Worm (Caenorhabditis elegans) whole organism, young adult: ENCODE measurements around the gene F48F7.5.

Experiments
- B0019.2 ChIP-seq: fragments of 200-800 bp; sonication (Bioruptor generic); conservative IDR thresholded peaks from 2 replicates; pipeline ENCODE4 v1.3.6; 2022; ENCODE audit warnings: missing genetic modification reagents, missing genetic modification characterization, missing compliant biosample characterization
- C17E4.6 ChIP-seq: fragments of 200-800 bp; sonication (Bioruptor generic); IDR thresholded peaks from 2 replicates; pipeline ENCODE4 v1.3.6; 2022; ENCODE audit warnings: missing genetic modification reagents, missing genetic modification characterization, missing compliant biosample characterization
- F39B2.1 ChIP-seq: fragments of 200-800 bp; sonication (Bioruptor generic); IDR thresholded peaks from 2 replicates; pipeline ENCODE4 v1.3.6; 2022; ENCODE audit warnings: missing genetic modification reagents, missing genetic modification characterization, missing compliant biosample characterization
- K12H6.12 ChIP-seq: fragments of 200-800 bp; sonication (Bioruptor generic); optimal IDR thresholded peaks from 2 replicates; lab custom pipeline; 2018; ENCODE audit warnings: mild to moderate bottlenecking, missing genetic modification characterization, missing compliant biosample characterization
- Y53F4B.3 ChIP-seq: fragments of 200-800 bp; sonication (Bioruptor generic); IDR thresholded peaks from 2 replicates; pipeline ENCODE4 v1.3.6; 2022; ENCODE audit warnings: missing genetic modification reagents, missing genetic modification characterization, missing compliant biosample characterization
- Y56A3A.18 ChIP-seq: fragments of 200-800 bp; sonication (Bioruptor generic); IDR thresholded peaks from 2 replicates; pipeline ENCODE4 v1.3.6; 2022; ENCODE audit warnings: missing genetic modification reagents, missing genetic modification characterization, missing compliant biosample characterization
- Y79H2A.3 ChIP-seq: fragments of 200-800 bp; sonication (Bioruptor generic); conservative IDR thresholded peaks from 2 replicates; pipeline ENCODE4 v1.3.6; 2022; ENCODE audit warnings: missing genetic modification reagents, missing genetic modification characterization, missing compliant biosample characterization
- attf-5 ChIP-seq: fragments of 200-800 bp; sonication (Bioruptor generic); optimal IDR thresholded peaks from 2 replicates; lab custom pipeline; 2018; ENCODE audit warnings: mild to moderate bottlenecking, missing genetic modification characterization, missing compliant biosample characterization
- cebp-1 ChIP-seq, 2 experiments: fragments of 200-800 bp in 1 of 2; sonication (Bioruptor generic) in 1 of 2; sonication (generic microtip) in 1 of 2; IDR thresholded peaks in 1 of 2; optimal IDR thresholded peaks in 1 of 2; 2 replicates each; pipeline versions ENCODE4 v1.3.6 to Lab custom; 2017 to 2022; ENCODE audit warnings: missing compliant biosample characterization in 2 of 2, missing genetic modification characterization in 2 of 2, mild to moderate bottlenecking in 1 of 2, missing genetic modification reagents in 1 of 2, moderate library complexity in 1 of 2
- ceh-100 ChIP-seq: fragments of 200-800 bp; sonication (Bioruptor generic); IDR thresholded peaks from 2 replicates; pipeline ENCODE4 v1.3.6; 2022; ENCODE audit warnings: missing genetic modification reagents, missing genetic modification characterization, missing compliant biosample characterization
- ceh-91 ChIP-seq: fragments of 200-800 bp; sonication (Bioruptor generic); IDR thresholded peaks from 2 replicates; pipeline ENCODE4 v1.3.6; 2022; ENCODE audit warnings: missing genetic modification reagents, missing genetic modification characterization, missing compliant biosample characterization
- die-1 ChIP-seq: sonication (generic microtip); optimal IDR thresholded peaks from 2 replicates; lab custom pipeline; 2016; ENCODE audit warnings: missing genotype, mild to moderate bottlenecking, missing genetic modification characterization, missing compliant biosample characterization
- dox-1 ChIP-seq: fragments of 200-800 bp; sonication (Bioruptor generic); IDR thresholded peaks from 2 replicates; pipeline ENCODE4 v1.3.6; 2022; ENCODE audit warnings: missing genetic modification reagents, missing genetic modification characterization, missing compliant biosample characterization
- dpl-1 ChIP-seq: fragments of 150-350 bp; optimal IDR thresholded peaks from 2 replicates; lab custom pipeline; 2014; ENCODE audit warnings: missing biosample characterization, missing genetic modification reagents, missing genetic modification characterization
- efl-1 ChIP-seq: fragments of 150-350 bp; optimal IDR thresholded peaks from 2 replicates; lab custom pipeline; 2014; ENCODE audit warnings: missing biosample characterization, missing genetic modification reagents, missing genetic modification characterization
- egl-44 ChIP-seq: fragments of 200-800 bp; sonication (Bioruptor generic); IDR thresholded peaks from 2 replicates; pipeline ENCODE4 v1.3.6; 2022; ENCODE audit warnings: missing genetic modification reagents, missing genetic modification characterization, missing compliant biosample characterization
- ekl-4 ChIP-seq: fragments of 200-800 bp; sonication (Bioruptor generic); IDR thresholded peaks from 2 replicates; pipeline ENCODE4 v1.3.6; 2022; ENCODE audit warnings: missing genetic modification reagents, missing genetic modification characterization, missing compliant biosample characterization
- gei-17 ChIP-seq: fragments of 200-800 bp; sonication (Bioruptor generic); optimal IDR thresholded peaks from 2 replicates; lab custom pipeline; 2018; ENCODE audit warnings: mild to moderate bottlenecking, missing genetic modification characterization, missing compliant biosample characterization
- him-1 ChIP-seq: sonication (generic microtip); optimal IDR thresholded peaks from 2 replicates; lab custom pipeline; 2016; ENCODE audit warnings: missing genotype, missing genetic modification reagents, missing genetic modification characterization, missing compliant biosample characterization
- hlh-26 ChIP-seq: fragments of 200-800 bp; sonication (Bioruptor generic); conservative IDR thresholded peaks from 2 replicates; pipeline ENCODE4 v1.3.6; 2022; ENCODE audit warnings: missing genetic modification reagents, missing genetic modification characterization, missing compliant biosample characterization
- lag-1 ChIP-seq: fragments of 200-800 bp; sonication (Bioruptor generic); IDR thresholded peaks from 2 replicates; pipeline ENCODE4 v1.3.6; 2022; ENCODE audit warnings: missing genetic modification reagents, missing genetic modification characterization, missing compliant biosample characterization
- lin-26 ChIP-seq: fragments of 200-800 bp; sonication (Bioruptor generic); IDR thresholded peaks from 2 replicates; pipeline ENCODE4 v1.3.6; 2022; ENCODE audit warnings: missing genetic modification reagents, missing genetic modification characterization, missing compliant biosample characterization
- lin-35 ChIP-seq, 3 experiments: fragments of 150-350 bp in 2 of 3; sonication (generic microtip) in 1 of 3; optimal IDR thresholded peaks; 2 replicates each; lab custom pipeline; 2014 to 2018; ENCODE audit warnings: missing biosample characterization in 3 of 3, missing genetic modification characterization in 3 of 3, missing genetic modification reagents in 3 of 3
- lin-40 ChIP-seq: sonication (generic microtip); optimal IDR thresholded peaks from 2 replicates; lab custom pipeline; 2016; ENCODE audit warnings: missing genetic modification characterization, mild to moderate bottlenecking, missing compliant biosample characterization, missing genotype, missing genetic modification reagents
- lsy-27 ChIP-seq: sonication (generic microtip); optimal IDR thresholded peaks from 2 replicates; lab custom pipeline; 2017; ENCODE audit warnings: missing genetic modification characterization, mild to moderate bottlenecking, missing compliant biosample characterization, antibody characterized with exemption, missing genotype, borderline replicate concordance; ENCODE audit not compliant: insufficient read depth
- madf-6 ChIP-seq: fragments of 200-800 bp; sonication (Bioruptor generic); IDR thresholded peaks from 2 replicates; pipeline ENCODE4 v1.3.6; 2022; ENCODE audit warnings: missing genetic modification reagents, missing genetic modification characterization, missing compliant biosample characterization
- madf-8 ChIP-seq: fragments of 200-800 bp; sonication (Bioruptor generic); conservative IDR thresholded peaks from 2 replicates; pipeline ENCODE4 v1.3.6; 2022; ENCODE audit warnings: missing genetic modification reagents, missing genetic modification characterization, missing compliant biosample characterization
- mcd-1 ChIP-seq: fragments of 200-800 bp; sonication (Bioruptor generic); IDR thresholded peaks from 2 replicates; pipeline ENCODE4 v1.3.6; 2022; ENCODE audit warnings: missing genetic modification reagents, missing genetic modification characterization, missing compliant biosample characterization
- mxl-1 ChIP-seq: sonication (generic microtip); optimal IDR thresholded peaks from 2 replicates; lab custom pipeline; 2016; ENCODE audit warnings: missing genetic modification characterization, missing compliant biosample characterization
- nfya-1 ChIP-seq: sonication (generic microtip); optimal IDR thresholded peaks from 2 replicates; lab custom pipeline; 2017; ENCODE audit warnings: antibody characterized with exemption, missing compliant biosample characterization, missing genetic modification characterization, borderline replicate concordance; ENCODE audit not compliant: insufficient read depth
- nhr-120 ChIP-seq: fragments of 200-800 bp; sonication (Bioruptor generic); IDR thresholded peaks from 2 replicates; pipeline ENCODE4 v1.3.6; 2022; ENCODE audit warnings: missing genetic modification characterization, missing compliant biosample characterization
- nhr-27 ChIP-seq: fragments of 200-800 bp; sonication (Bioruptor generic); optimal IDR thresholded peaks from 2 replicates; lab custom pipeline; 2018; ENCODE audit warnings: mild to moderate bottlenecking, missing genetic modification characterization, moderate library complexity, missing compliant biosample characterization
- rec-8 ChIP-seq, 2 experiments: sonication (generic microtip); optimal IDR thresholded peaks; 2 replicates each; lab custom pipeline; 2016; ENCODE audit warnings: mild to moderate bottlenecking in 2 of 2, missing genetic modification characterization in 2 of 2, missing genetic modification reagents in 2 of 2, missing genotype in 2 of 2, missing biosample characterization in 1 of 2, missing compliant biosample characterization in 1 of 2, moderate library complexity in 1 of 2
- repo-1 ChIP-seq: sonication (generic microtip); optimal IDR thresholded peaks from 2 replicates; lab custom pipeline; 2017; ENCODE audit warnings: mild to moderate bottlenecking, missing genetic modification characterization, missing compliant biosample characterization
- sea-2 ChIP-seq: fragments of 200-800 bp; sonication (Bioruptor generic); IDR thresholded peaks from 2 replicates; pipeline ENCODE4 v1.3.6; 2022; ENCODE audit warnings: missing genetic modification characterization, missing compliant biosample characterization
- tbp1 ChIP-seq: fragments of 200-800 bp; sonication (Bioruptor generic); optimal IDR thresholded peaks from 2 replicates; lab custom pipeline; 2018; ENCODE audit warnings: mild to moderate bottlenecking, missing genetic modification characterization, missing compliant biosample characterization
- tlf-1 ChIP-seq: fragments of 200-800 bp; sonication (Bioruptor generic); optimal IDR thresholded peaks from 2 replicates; lab custom pipeline; 2018; ENCODE audit warnings: mild to moderate bottlenecking, missing genetic modification characterization, missing compliant biosample characterization
- unc-62 ChIP-seq: fragments of 150-350 bp; optimal IDR thresholded peaks from 2 replicates; lab custom pipeline; 2014; ENCODE audit warnings: missing biosample characterization, missing genetic modification reagents, missing genetic modification characterization
- ztf-25 ChIP-seq: fragments of 200-800 bp; sonication (Bioruptor generic); IDR thresholded peaks from 2 replicates; pipeline ENCODE4 v1.3.6; 2022; ENCODE audit warnings: missing genetic modification reagents, missing genetic modification characterization, missing compliant biosample characterization
- ztf-26 ChIP-seq: sonication (generic microtip); optimal IDR thresholded peaks from 2 replicates; lab custom pipeline; 2017; ENCODE audit warnings: missing genetic modification characterization, missing compliant biosample characterization

Gene F48F7.5

DNA sequence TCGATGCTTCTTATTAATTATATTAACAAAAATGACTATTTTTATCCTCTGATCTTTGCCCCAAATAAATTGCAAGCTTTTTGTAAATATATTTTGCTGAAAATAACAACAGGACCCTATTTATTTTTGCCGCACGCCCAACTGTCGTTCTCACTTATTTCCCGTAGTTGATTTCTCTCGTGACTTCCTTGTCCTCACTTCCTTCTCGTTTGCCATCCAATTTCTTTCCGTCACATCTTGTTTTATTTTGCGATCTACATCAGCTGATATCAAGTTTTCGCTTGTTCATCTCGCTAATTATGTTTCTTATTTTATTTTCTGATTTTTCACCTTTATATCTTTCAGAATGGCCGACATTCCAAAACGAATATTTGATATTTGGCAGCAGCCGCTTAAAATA is at the start of gene F48F7.5:
Gene F48F7.5 (plus strand): TSS at position 340 of the 400 bp plus-strand sequence.
- TF ChIP-seq cebp-1 (GFP tag; IDR thresholded peaks at IDR 0.05; lab: Robert Waterston, UW), result no peak
- peak; percentile 13 for TF ChIP-seq cebp-1 (tag; optimal IDR thresholded peaks at IDR 0.05; lab: Kevin White, UChicago)
- TF ChIP-seq ceh-100 (GFP tag; lab: Robert Waterston, UW), result no peak
- TF ChIP-seq attf-5 (GFP tag; lab: Kevin White, UChicago), result no peak
- TF ChIP-seq K12H6.12 (tag; lab: Kevin White, UChicago), result peak; percentile 12
- no peak for TF ChIP-seq sea-2 (GFP tag; lab: Robert Waterston, UW)
- no peak for TF ChIP-seq die-1 (tag; lab: Kevin White, UChicago)
- no peak for TF ChIP-seq lin-26 (GFP tag; lab: Robert Waterston, UW)
- peak in 1 of 3 experiments; percentile 17 for TF ChIP-seq lin-35 (GFP tag; optimal IDR thresholded peaks at IDR 0.05; lab: Kevin White, UChicago)

DNA sequence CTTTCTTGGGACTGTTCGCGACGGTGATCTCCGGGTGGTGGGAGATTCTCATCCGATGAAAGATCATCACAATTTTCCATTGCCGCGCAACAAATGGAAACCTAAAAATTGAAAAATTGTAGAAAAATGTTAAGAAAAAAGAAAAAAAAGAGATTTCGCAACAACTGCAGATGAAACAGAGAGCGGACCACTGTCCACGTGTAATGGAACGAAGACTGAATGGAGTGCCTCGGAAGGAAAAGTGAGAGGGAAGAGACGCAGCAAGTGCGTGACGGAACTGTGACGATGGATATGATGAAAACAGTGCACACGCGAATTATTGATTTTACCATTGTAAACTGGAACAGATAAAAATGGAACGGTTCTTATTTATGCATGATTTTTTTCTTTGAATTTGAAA is 49.4 kb upstream of the F48F7.5 start, which contains the start of gene meg-2:
Gene meg-2 (minus strand): TSS at position 101 of the 400 bp plus-strand sequence.
- TF ChIP-seq mcd-1 (GFP tag; lab: Robert Waterston, UW) (no peak), ztf-25 (GFP tag; lab: Robert Waterston, UW) (no peak), lin-35 (GFP tag; optimal IDR thresholded peaks at IDR 0.05; lab: Kevin White, UChicago) (no peak), cebp-1 (GFP tag; IDR thresholded peaks at IDR 0.05; lab: Robert Waterston, UW) (no peak), cebp-1 (tag; optimal IDR thresholded peaks at IDR 0.05; lab: Kevin White, UChicago) (peak; percentile 77)

DNA sequence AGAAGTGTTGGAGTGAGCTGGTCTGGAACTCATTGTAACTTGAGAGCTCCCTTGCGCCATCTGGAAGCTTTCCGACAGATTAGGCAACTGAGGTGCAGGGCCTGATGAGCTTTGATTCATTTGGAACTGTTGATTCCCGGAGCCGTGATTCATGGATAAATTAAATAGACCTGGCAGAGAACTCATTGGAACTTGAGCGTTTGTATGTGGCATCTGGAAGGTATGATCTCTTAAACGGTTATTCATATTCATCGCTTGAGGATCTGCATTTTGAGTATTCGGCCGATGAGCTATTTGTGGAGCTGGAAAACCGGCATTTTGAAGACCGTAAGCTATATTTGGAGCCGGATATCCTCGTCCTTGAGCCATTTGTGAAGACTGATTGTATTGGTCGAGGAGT is 46.9 kb upstream of the F48F7.5 start:
- TF ChIP-seq repo-1 (tag; lab: Kevin White, UChicago) (no peak), C17E4.6 (no peak), Y56A3A.18 (no peak), gei-17 (GFP tag; lab: Kevin White, UChicago) (no peak), nhr-120 (GFP tag; lab: Robert Waterston, UW) (no peak), Y79H2A.3 (GFP tag; lab: Robert Waterston, UW) (no peak), rec-8 (tag; optimal IDR thresholded peaks at IDR 0.05; lab: Kevin White, UChicago) (no peak), F39B2.1 (GFP tag; lab: Robert Waterston, UW) (no peak), attf-5 (GFP tag; lab: Kevin White, UChicago) (no peak), lin-40 (tag; lab: Kevin White, UChicago) (no peak), lsy-27 (tag; lab: Kevin White, UChicago) (no peak), ceh-91 (no peak)
- TF ChIP-seq, all 124 proteins: peak for 0

- TF ChIP-seq ceh-100 (GFP tag; lab: Robert Waterston, UW) (no peak), ztf-26 (tag; lab: Kevin White, UChicago) (no peak), nfya-1 (tag; lab: Kevin White, UChicago) (no peak), madf-8 (GFP tag; lab: Robert Waterston, UW) (peak; percentile 28; the same call in 1 of the 2 replicates), nhr-27 (tag; lab: Kevin White, UChicago) (no peak), nhr-120 (GFP tag; lab: Robert Waterston, UW) (no peak), hlh-26 (GFP tag; lab: Robert Waterston, UW) (no peak), lag-1 (GFP tag; lab: Robert Waterston, UW) (no peak), dox-1 (no peak), efl-1 (GFP tag; lab: Kevin White, UChicago) (peak; percentile 67), B0019.2 (no peak), dpl-1 (GFP tag; lab: Kevin White, UChicago) (peak; percentile 6), egl-44 (GFP tag; lab: Robert Waterston, UW) (no peak), madf-6 (GFP tag; lab: Robert Waterston, UW) (peak; percentile 41), Y53F4B.3 (GFP tag; lab: Robert Waterston, UW) (no peak), ekl-4 (GFP tag; lab: Robert Waterston, UW) (no peak), tlf-1 (GFP tag; lab: Kevin White, UChicago) (no peak), him-1 (no peak), unc-62 (GFP tag; lab: Kevin White, UChicago) (no peak), ceh-91 (no peak), mxl-1 (tag; lab: Kevin White, UChicago) (no peak), tbp1 (GFP tag; lab: Kevin White, UChicago) (no peak)
Observed at ce11 chrX:13929534-13929933, 45.9 kb upstream of the F48F7.5 start, which contains the start of gene meg-1. TSS of gene meg-1 (minus strand) at chrX:13929634.
